Worm (Caenorhabditis elegans) whole organism, late embryonic: ENCODE results near the gene F15H10.5.
"Not testable (repeated sequence)": the region's sequence is repeated elsewhere in the genome, so short reads cannot be mapped to it uniquely, and the experiment has no call there.

Experiments
- C08G9.2 ChIP-seq: sonication (generic microtip); optimal IDR thresholded peaks from 2 replicates; lab custom pipeline; 2016; ENCODE audit warnings: mild to moderate bottlenecking, missing genetic modification characterization, moderate library complexity, missing compliant biosample characterization
- F13H6.1 ChIP-seq: sonication (generic microtip); optimal IDR thresholded peaks from 2 replicates; lab custom pipeline; 2016; ENCODE audit warnings: missing genetic modification characterization, missing compliant biosample characterization
- ahr-1 ChIP-seq: sonication (generic microtip); optimal IDR thresholded peaks from 2 replicates; lab custom pipeline; 2016; ENCODE audit warnings: missing genetic modification characterization, missing compliant biosample characterization
- ceh-14 ChIP-seq: sonication (generic microtip); optimal IDR thresholded peaks from 2 replicates; lab custom pipeline; 2016; ENCODE audit warnings: missing genotype, missing genetic modification characterization, missing compliant biosample characterization
- ceh-2 ChIP-seq: sonication (generic microtip); optimal IDR thresholded peaks from 2 replicates; lab custom pipeline; 2016; ENCODE audit warnings: missing genotype, missing genetic modification characterization, missing compliant biosample characterization
- ceh-22 ChIP-seq: sonication (generic microtip); optimal IDR thresholded peaks from 2 replicates; lab custom pipeline; 2017; ENCODE audit warnings: missing biosample characterization, missing genetic modification characterization
- ceh-24 ChIP-seq: sonication (generic microtip); optimal IDR thresholded peaks from 2 replicates; lab custom pipeline; 2016; ENCODE audit warnings: mild to moderate bottlenecking, missing genetic modification characterization, missing compliant biosample characterization
- ceh-31 ChIP-seq: sonication (generic microtip); optimal IDR thresholded peaks from 2 replicates; lab custom pipeline; 2016; ENCODE audit warnings: missing genetic modification characterization, missing compliant biosample characterization
- ceh-34 ChIP-seq: sonication (generic microtip); optimal IDR thresholded peaks from 2 replicates; lab custom pipeline; 2016; ENCODE audit warnings: mild to moderate bottlenecking, missing genetic modification characterization, missing compliant biosample characterization
- ceh-45 ChIP-seq: fragments of 200-800 bp; sonication (Bioruptor generic); IDR thresholded peaks from 2 replicates; pipeline ENCODE4 v1.3.6; 2022; ENCODE audit warnings: missing genetic modification reagents, missing genetic modification characterization, missing compliant biosample characterization
- ceh-9 ChIP-seq: sonication (generic microtip); optimal IDR thresholded peaks from 2 replicates; lab custom pipeline; 2016; ENCODE audit warnings: mild to moderate bottlenecking, missing genetic modification characterization, inconsistent platforms, missing compliant biosample characterization
- che-1 ChIP-seq: sonication (generic microtip); optimal IDR thresholded peaks from 2 replicates; lab custom pipeline; 2016; ENCODE audit warnings: mild to moderate bottlenecking, missing genetic modification characterization, missing compliant biosample characterization
- dmd-4 ChIP-seq: sonication (generic microtip); optimal IDR thresholded peaks from 2 replicates; lab custom pipeline; 2016; ENCODE audit warnings: borderline replicate concordance, missing genetic modification characterization, missing compliant biosample characterization
- elt-2 ChIP-seq: sonication (generic microtip); optimal IDR thresholded peaks from 2 replicates; lab custom pipeline; 2016; ENCODE audit warnings: missing genetic modification reagents, missing genetic modification characterization, missing compliant biosample characterization
- elt-4 ChIP-seq: sonication (generic microtip); optimal IDR thresholded peaks from 2 replicates; lab custom pipeline; 2016; ENCODE audit warnings: missing genetic modification characterization, missing compliant biosample characterization
- ets-4 ChIP-seq: sonication (generic microtip); optimal IDR thresholded peaks from 2 replicates; lab custom pipeline; 2016; ENCODE audit warnings: missing genetic modification characterization, missing compliant biosample characterization
- fkh-10 ChIP-seq: fragments of 150-350 bp; optimal IDR thresholded peaks from 2 replicates; lab custom pipeline; 2014; ENCODE audit warnings: missing biosample characterization, missing genetic modification reagents, missing genetic modification characterization
- fkh-6 ChIP-seq: sonication (generic microtip); optimal IDR thresholded peaks from 2 replicates; lab custom pipeline; 2016; ENCODE audit warnings: missing genetic modification characterization, missing compliant biosample characterization
- gmeb-2 ChIP-seq: sonication (generic microtip); optimal IDR thresholded peaks from 2 replicates; lab custom pipeline; 2016; ENCODE audit warnings: missing genetic modification characterization, inconsistent platforms, missing compliant biosample characterization
- hlh-13 ChIP-seq: fragments of 200-800 bp; sonication (Bioruptor generic); optimal IDR thresholded peaks from 2 replicates; lab custom pipeline; 2018; ENCODE audit warnings: mild to moderate bottlenecking, missing genetic modification characterization, missing compliant biosample characterization
- hlh-30 ChIP-seq: sonication (generic microtip); optimal IDR thresholded peaks from 2 replicates; lab custom pipeline; 2017; ENCODE audit warnings: antibody characterized with exemption, missing genetic modification characterization, missing compliant biosample characterization; ENCODE audit not compliant: insufficient read depth
- lim-6 ChIP-seq: sonication (generic microtip); optimal IDR thresholded peaks from 2 replicates; lab custom pipeline; 2016; ENCODE audit warnings: missing genetic modification characterization, missing compliant biosample characterization
- nfya-1 ChIP-seq: sonication (generic microtip); optimal IDR thresholded peaks from 2 replicates; lab custom pipeline; 2017; ENCODE audit warnings: missing genetic modification characterization, mild to moderate bottlenecking, missing compliant biosample characterization, antibody characterized with exemption, moderate library complexity
- nhr-11 ChIP-seq: fragments of 150-350 bp; optimal IDR thresholded peaks from 2 replicates; lab custom pipeline; 2014; ENCODE audit warnings: missing biosample characterization, missing genetic modification characterization
- nhr-232 ChIP-seq: sonication (generic microtip); optimal IDR thresholded peaks from 2 replicates; lab custom pipeline; 2016; ENCODE audit warnings: missing genetic modification characterization, missing compliant biosample characterization
- odd-2 ChIP-seq: sonication (generic microtip); optimal IDR thresholded peaks from 2 replicates; lab custom pipeline; 2017; ENCODE audit warnings: antibody characterized with exemption, mild to moderate bottlenecking, missing genetic modification characterization, missing compliant biosample characterization
- pat-9 ChIP-seq: fragments of 200-800 bp; sonication (Bioruptor generic); optimal IDR thresholded peaks from 2 replicates; lab custom pipeline; 2018; ENCODE audit warnings: mild to moderate bottlenecking, missing genetic modification characterization, moderate library complexity, missing compliant biosample characterization
- pha-2 ChIP-seq: sonication (generic microtip); optimal IDR thresholded peaks from 2 replicates; lab custom pipeline; 2017; ENCODE audit warnings: mild to moderate bottlenecking, missing genetic modification characterization, missing compliant biosample characterization
- ref-2 ChIP-seq: sonication (generic microtip); optimal IDR thresholded peaks from 2 replicates; lab custom pipeline; 2016; ENCODE audit warnings: missing genetic modification characterization, missing compliant biosample characterization
- sdc-2 ChIP-seq: sonication (generic microtip); optimal IDR thresholded peaks from 2 replicates; lab custom pipeline; 2016; ENCODE audit warnings: missing genotype, missing genetic modification characterization, missing compliant biosample characterization
- sox-4 ChIP-seq: sonication (generic microtip); optimal IDR thresholded peaks from 2 replicates; lab custom pipeline; 2017; ENCODE audit warnings: mild to moderate bottlenecking, missing genetic modification characterization, inconsistent platforms, missing compliant biosample characterization
- tbx-7 ChIP-seq: sonication (generic microtip); optimal IDR thresholded peaks from 2 replicates; lab custom pipeline; 2016; ENCODE audit warnings: missing genotype, missing genetic modification characterization, missing compliant biosample characterization
- unc-3 ChIP-seq, 2 experiments: fragments of 200-800 bp in 1 of 2; sonication (Bioruptor generic) in 1 of 2; sonication (generic microtip) in 1 of 2; conservative IDR thresholded peaks in 1 of 2; optimal IDR thresholded peaks in 1 of 2; 2 replicates each; pipeline versions ENCODE4 v1.3.6 to Lab custom; 2016 to 2022; ENCODE audit warnings: missing compliant biosample characterization in 2 of 2, missing genetic modification characterization in 2 of 2, missing genetic modification reagents in 1 of 2
- unc-42 ChIP-seq: sonication (generic microtip); optimal IDR thresholded peaks from 2 replicates; lab custom pipeline; 2016; ENCODE audit warnings: missing genotype, missing genetic modification characterization, missing compliant biosample characterization
- unc-55 ChIP-seq: sonication (generic microtip); optimal IDR thresholded peaks from 2 replicates; lab custom pipeline; 2017; ENCODE audit warnings: missing biosample characterization, missing genetic modification reagents, missing genetic modification characterization
- zip-5 ChIP-seq: sonication (generic microtip); optimal IDR thresholded peaks from 2 replicates; lab custom pipeline; 2016; ENCODE audit warnings: missing genetic modification characterization, missing compliant biosample characterization
- ztf-16 ChIP-seq: sonication (generic microtip); optimal IDR thresholded peaks from 2 replicates; lab custom pipeline; 2017; ENCODE audit warnings: missing genetic modification characterization, missing compliant biosample characterization

The F15H10.5 gene

DNA sequence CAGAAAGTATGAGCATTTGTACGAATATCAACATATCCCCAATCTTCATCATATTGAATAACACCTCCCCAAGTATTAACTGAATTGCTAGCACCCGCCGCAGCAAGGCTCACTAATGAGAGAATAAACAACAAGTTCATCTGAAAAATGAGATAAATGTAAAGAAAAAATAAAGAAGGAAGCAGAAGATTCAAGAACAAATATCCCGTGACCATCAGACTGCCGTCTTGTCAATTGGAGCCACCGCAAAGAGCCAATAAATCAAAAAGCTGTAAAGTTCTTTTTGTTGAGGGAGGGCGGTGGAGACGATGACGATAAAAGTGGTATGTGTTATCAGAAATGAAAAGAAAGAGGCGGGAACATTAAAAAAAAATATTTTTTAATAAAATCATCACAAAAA lies 34.6 kb upstream of the F15H10.5 start, which contains the start of gene Y32F6A.5:
Gene Y32F6A.5 (minus strand): TSS at position 140 of the 400 bp plus-strand sequence.
- no peak for TF ChIP-seq F13H6.1 (tag; lab: Kevin White, UChicago)
- TF ChIP-seq gmeb-2: no peak
- no peak for TF ChIP-seq hlh-13
- no peak for TF ChIP-seq ahr-1
- no peak for TF ChIP-seq elt-2 (tag; lab: Kevin White, UChicago)
- TF ChIP-seq unc-42 (tag; lab: Kevin White, UChicago): no peak
- TF ChIP-seq, all 69 proteins: peak for 0

DNA sequence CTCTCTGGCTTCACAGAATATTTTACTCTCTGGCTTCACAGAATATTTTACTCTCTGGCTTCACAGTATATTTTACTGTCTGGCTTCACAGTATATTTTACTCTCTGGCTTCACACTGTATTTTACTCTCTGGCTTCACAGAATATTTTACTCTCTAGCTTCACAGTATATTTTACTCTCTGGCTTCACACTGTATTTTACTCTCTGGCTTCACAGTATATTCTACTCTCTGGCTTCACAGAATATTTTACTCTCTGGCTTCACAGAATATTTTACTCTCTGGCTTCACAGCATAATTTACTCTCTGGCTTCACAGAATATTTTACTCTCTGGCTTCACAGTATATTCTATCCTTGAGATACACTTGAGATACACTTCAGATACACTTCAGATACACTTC lies 31.5 kb upstream of the F15H10.5 start:
- TF ChIP-seq ceh-45 (GFP tag; lab: Robert Waterston, UW) (peak; percentile 66; the same call in 1 of the 2 replicates), unc-3 (GFP tag; conservative IDR thresholded peaks at IDR 0.05; lab: Robert Waterston, UW) (peak; percentile 73; the same call in 1 of the 2 replicates)
- TF ChIP-seq unc-3 (tag; optimal IDR thresholded peaks at IDR 0.05; lab: Kevin White, UChicago): not testable (repeated sequence)
- TF ChIP-seq, all 69 proteins: peak for 2; not testable (repeated sequence) for 67

DNA sequence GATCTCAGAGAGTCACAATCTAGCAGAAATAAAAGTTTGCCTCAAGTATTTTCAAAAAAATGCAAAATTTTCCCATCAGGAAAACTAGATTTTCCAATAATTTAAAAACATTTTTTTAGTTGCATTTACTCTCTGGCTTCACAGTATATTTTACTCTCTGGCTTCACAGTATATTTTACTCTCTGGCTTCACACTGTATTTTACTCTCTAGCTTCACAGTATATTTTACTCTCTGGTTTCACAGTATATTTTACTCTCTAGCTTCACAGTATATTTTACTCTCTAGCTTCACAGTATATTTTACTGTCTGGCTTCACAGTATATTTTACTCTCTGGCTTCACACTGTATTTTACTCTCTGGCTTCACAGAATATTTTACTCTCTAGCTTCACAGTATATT lies 30.4 kb upstream of the F15H10.5 start:
- TF ChIP-seq unc-3 (GFP tag; conservative IDR thresholded peaks at IDR 0.05; lab: Robert Waterston, UW) (peak; percentile 56; the same call in 1 of the 2 replicates), ceh-45 (GFP tag; lab: Robert Waterston, UW) (0 out of 2 replicates have a peak, but pooled peaks have one; percentile 20)
- not testable (repeated sequence) for TF ChIP-seq unc-3 (tag; optimal IDR thresholded peaks at IDR 0.05; lab: Kevin White, UChicago)

DNA sequence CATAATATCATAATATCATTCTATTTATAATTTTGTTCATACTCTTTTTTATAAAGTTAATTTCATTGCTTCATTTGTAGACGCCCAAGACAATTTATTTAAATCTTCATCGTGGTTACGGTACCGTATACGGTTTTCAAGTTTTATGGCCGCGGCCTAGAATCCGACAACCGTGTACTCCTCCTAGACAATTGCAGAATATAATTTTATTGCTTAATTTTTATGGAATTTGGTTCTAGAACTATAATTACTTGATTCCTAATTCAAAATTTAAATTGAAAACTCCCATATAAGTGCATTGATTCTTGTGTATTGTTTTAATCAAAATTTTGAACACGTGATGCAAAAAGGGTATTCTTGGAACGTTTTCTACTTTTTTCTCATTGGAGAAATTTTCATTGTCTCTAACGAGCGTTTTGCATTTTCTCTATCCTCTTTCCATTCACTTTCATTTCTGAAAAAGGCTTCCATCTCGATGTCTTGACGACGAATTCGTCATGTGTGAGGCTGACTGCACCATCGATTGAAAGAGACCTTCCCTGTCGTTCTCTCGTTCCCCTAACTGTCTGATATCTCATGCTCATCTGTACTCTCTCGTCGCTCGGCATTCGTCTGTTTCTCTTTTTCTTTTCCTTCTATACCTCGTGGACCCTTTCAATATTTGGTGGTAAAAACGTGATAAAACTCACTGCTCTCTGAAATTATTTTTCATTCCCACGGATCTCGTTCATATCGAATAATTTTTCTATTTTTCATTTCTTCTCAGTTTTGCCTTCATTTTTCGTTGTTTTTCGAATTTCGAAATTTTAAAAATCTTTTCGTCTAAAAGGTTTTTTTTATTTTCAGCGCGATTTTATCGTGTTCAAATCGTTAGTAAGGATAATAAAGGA lies 22.5 kb upstream of the F15H10.5 start, which contains the start of gene pap-1:
Gene pap-1 (plus strand): TSS at position 840 of the 890 bp plus-strand sequence.
- peak; percentile 21 for TF ChIP-seq zip-5 (tag; lab: Kevin White, UChicago)
- TF ChIP-seq ceh-22 (tag; lab: Kevin White, UChicago): no peak
- TF ChIP-seq C08G9.2 (tag; lab: Kevin White, UChicago): peak; percentile 37
- TF ChIP-seq hlh-30 (tag; lab: Kevin White, UChicago): peak; percentile 88
- peak; percentile 41 for TF ChIP-seq tbx-7 (tag; lab: Kevin White, UChicago)
- peak; percentile 3 for TF ChIP-seq ets-4 (tag; lab: Kevin White, UChicago)
- TF ChIP-seq ceh-31 (tag; lab: Kevin White, UChicago): peak; percentile 50
- peak; percentile 35 for TF ChIP-seq ceh-2 (tag; lab: Kevin White, UChicago)
- peak; percentile 17 for TF ChIP-seq nfya-1 (tag; lab: Kevin White, UChicago)
- TF ChIP-seq che-1 (tag; lab: Kevin White, UChicago): no peak

DNA sequence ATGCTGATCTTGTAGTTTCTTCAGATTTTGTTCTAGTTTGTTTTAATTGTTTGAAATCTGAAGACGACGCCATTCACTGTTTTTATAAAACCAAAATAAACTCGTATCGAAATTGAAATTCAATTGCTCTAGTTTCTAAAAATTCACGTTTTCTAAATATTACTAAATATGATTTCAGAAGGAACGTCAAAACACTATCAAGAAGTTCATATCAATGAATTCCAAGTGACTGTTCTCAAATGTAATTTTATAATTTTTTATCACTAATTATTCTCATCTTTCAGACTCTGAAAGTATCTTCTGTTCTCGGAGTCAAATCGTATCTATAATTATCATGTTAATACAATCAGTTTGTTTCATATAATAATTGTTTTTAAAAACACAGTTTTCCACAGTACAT lies 21.9 kb upstream of the F15H10.5 start, which contains the start of gene snf-10:
Gene snf-10 (minus strand): TSS at position 101 of the 400 bp plus-strand sequence.
- no peak for TF ChIP-seq ceh-14 (tag; lab: Kevin White, UChicago)
- TF ChIP-seq pha-2 (tag; lab: Kevin White, UChicago): no peak
- no peak for TF ChIP-seq unc-55 (GFP tag; lab: Kevin White, UChicago)
- TF ChIP-seq nhr-11 (tag; lab: Kevin White, UChicago): no peak
- TF ChIP-seq ref-2 (tag; lab: Kevin White, UChicago): no peak
- no peak for TF ChIP-seq fkh-10 (GFP tag; lab: Kevin White, UChicago)
- no peak for TF ChIP-seq nhr-232 (tag; lab: Kevin White, UChicago)
- no peak for TF ChIP-seq ets-4 (tag; lab: Kevin White, UChicago)
- no peak for TF ChIP-seq dmd-4 (tag; lab: Kevin White, UChicago)

DNA sequence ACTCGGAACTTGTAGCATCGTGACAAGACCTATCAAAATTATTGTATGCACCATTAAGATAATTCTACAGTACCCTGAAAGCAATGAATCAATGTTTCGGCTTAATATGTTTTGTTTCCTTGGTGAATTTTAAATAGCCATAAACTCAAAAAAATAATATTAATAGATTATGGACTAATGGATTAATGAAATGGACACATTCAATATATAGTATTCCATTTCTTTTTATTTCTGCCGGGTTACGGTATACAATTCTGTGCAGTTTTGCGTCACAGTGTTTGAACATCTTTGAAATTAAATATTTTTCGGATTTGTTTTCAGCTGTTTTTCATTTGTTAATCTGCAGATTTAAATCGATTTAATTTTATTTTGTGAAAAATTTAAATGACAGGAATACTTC lies 17.8 kb upstream of the F15H10.5 start, which contains the start of gene set-22:
Gene set-22 (plus strand): TSS at position 301 of the 400 bp plus-strand sequence.
- TF ChIP-seq gmeb-2: no peak
- TF ChIP-seq ztf-16: no peak
- no peak for TF ChIP-seq pat-9 (tag; lab: Kevin White, UChicago)
- TF ChIP-seq sox-4: no peak
- no peak for TF ChIP-seq ets-4 (tag; lab: Kevin White, UChicago)
- no peak for TF ChIP-seq ceh-24 (tag; lab: Kevin White, UChicago)
- TF ChIP-seq fkh-6: no peak
- TF ChIP-seq elt-4: no peak
- no peak for TF ChIP-seq ceh-34 (tag; lab: Kevin White, UChicago)
- TF ChIP-seq unc-42 (tag; lab: Kevin White, UChicago): no peak
- no peak for TF ChIP-seq sdc-2 (tag; lab: Kevin White, UChicago)
- no peak for TF ChIP-seq unc-3 (GFP tag; conservative IDR thresholded peaks at IDR 0.05; lab: Robert Waterston, UW)
- no peak for TF ChIP-seq unc-3 (tag; optimal IDR thresholded peaks at IDR 0.05; lab: Kevin White, UChicago)
- no peak for TF ChIP-seq fkh-10 (GFP tag; lab: Kevin White, UChicago)
- TF ChIP-seq odd-2: no peak
- no peak for TF ChIP-seq pha-2 (tag; lab: Kevin White, UChicago)
- no peak for TF ChIP-seq lim-6
- TF ChIP-seq ceh-31 (tag; lab: Kevin White, UChicago): no peak
- no peak for TF ChIP-seq ahr-1
- no peak for TF ChIP-seq ceh-9 (tag; lab: Kevin White, UChicago)
